Worm (Caenorhabditis elegans): ENCODE data around the gene nspd-5.

nspd-5 gene

DNA sequence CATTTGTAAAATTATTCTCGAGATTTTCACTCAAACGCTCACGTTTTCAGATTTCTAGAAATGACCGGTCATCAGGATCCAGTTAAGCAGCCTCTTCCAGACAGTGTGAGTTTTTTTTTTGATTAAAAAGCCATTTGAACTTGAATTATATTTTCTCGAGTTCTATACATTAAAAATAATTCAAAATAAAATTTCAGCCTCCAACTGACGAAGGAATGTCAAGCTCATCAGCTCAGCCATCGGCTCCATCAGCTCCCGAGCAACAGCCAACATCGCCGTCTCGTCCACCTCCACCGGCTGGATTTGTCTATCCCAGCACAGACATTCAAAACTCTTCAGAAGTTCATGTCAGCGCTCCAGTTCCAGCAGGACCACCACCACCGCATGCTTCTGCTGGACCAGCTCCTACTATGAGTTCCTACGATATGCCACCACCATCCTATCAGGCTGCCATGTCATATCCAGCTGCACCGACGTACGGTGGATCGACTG is 2.2 kb downstream of the nspd-5 start, which contains the start of gene F11G11.5 (continued):
- no peak for TF ChIP-seq B0261.1 (tag; optimal IDR thresholded peaks at IDR 0.05)
- TF ChIP-seq F23B12.7 (tag; optimal IDR thresholded peaks at IDR 0.05; ENCODE audit: insufficient read depth): no peak
- no peak for TF ChIP-seq Y95B8A.8 (GFP tag; IDR thresholded peaks at IDR 0.05)
- TF ChIP-seq athp-1 (tag; optimal IDR thresholded peaks at IDR 0.05): peak; percentile 48
- 0 out of 2 replicates have a peak, but pooled peaks have one; percentile 47 for TF ChIP-seq cebp-2 (GFP tag; IDR thresholded peaks at IDR 0.05)
- TF ChIP-seq F10E7.11 (tag; optimal IDR thresholded peaks at IDR 0.05): no peak
- TF ChIP-seq ceh-27 (GFP tag; optimal IDR thresholded peaks at IDR 0.05): no peak
- peak; percentile 16 for TF ChIP-seq tlf-1 (GFP tag; optimal IDR thresholded peaks at IDR 0.05)
- no peak for TF ChIP-seq madf-8 (GFP tag; conservative IDR thresholded peaks at IDR 0.05)
- TF ChIP-seq F39B2.1 (GFP tag; IDR thresholded peaks at IDR 0.05): no peak
- TF ChIP-seq Y67H2A.10 (GFP tag; conservative IDR thresholded peaks at IDR 0.05): no peak
- TF ChIP-seq mel-28 (tag; optimal IDR thresholded peaks at IDR 0.05; ENCODE audit: borderline replicate concordance): no peak
- no peak for TF ChIP-seq snpc-4 (GFP tag; optimal IDR thresholded peaks at IDR 0.05)
- TF ChIP-seq snpc-4 (tag; optimal IDR thresholded peaks at IDR 0.05): no peak
- peak; percentile 8 for TF ChIP-seq atf-7 (tag; optimal IDR thresholded peaks at IDR 0.05)
- no peak for TF ChIP-seq B0019.2 (GFP tag; conservative IDR thresholded peaks at IDR 0.05)
- TF ChIP-seq T07F8.4 (tag; optimal IDR thresholded peaks at IDR 0.05): no peak
- TF ChIP-seq cebp-1 (GFP tag; IDR thresholded peaks at IDR 0.05): no peak
- TF ChIP-seq cebp-1 (tag; optimal IDR thresholded peaks at IDR 0.05): peak; percentile 24
- no peak for TF ChIP-seq dox-1 (GFP tag; IDR thresholded peaks at IDR 0.05)
- TF ChIP-seq nhr-120 (GFP tag; IDR thresholded peaks at IDR 0.05): no peak
- no peak for TF ChIP-seq F57A8.1 (GFP tag; optimal IDR thresholded peaks at IDR 0.05)
- TF ChIP-seq F57C9.4 (tag; optimal IDR thresholded peaks at IDR 0.05): no peak
- TF ChIP-seq ekl-4 (GFP tag; IDR thresholded peaks at IDR 0.05): peak; percentile 35; the same call in 1 of the 2 replicates
- TF ChIP-seq sea-2 (GFP tag; IDR thresholded peaks at IDR 0.05): no peak
- no peak for TF ChIP-seq hmg-20 (GFP tag; IDR thresholded peaks at IDR 0.05)
- peak; percentile 7 for TF ChIP-seq ama-1 (optimal IDR thresholded peaks at IDR 0.05)
- TF ChIP-seq ama-1 (GFP tag; optimal IDR thresholded peaks at IDR 0.05): no peak
- no peak for TF ChIP-seq ztf-22 (GFP tag; optimal IDR thresholded peaks at IDR 0.05)
- no peak for TF ChIP-seq ceh-79 (tag; optimal IDR thresholded peaks at IDR 0.05)
- TF ChIP-seq ZK185.1 (tag; optimal IDR thresholded peaks at IDR 0.05; ENCODE audit: poor library complexity, severe bottlenecking): no peak
- TF ChIP-seq lin-40 (tag; optimal IDR thresholded peaks at IDR 0.05): no peak
- no peak for TF ChIP-seq nhr-27 (tag; optimal IDR thresholded peaks at IDR 0.05)
- no peak for TF ChIP-seq attf-3 (GFP tag; conservative IDR thresholded peaks at IDR 0.05)
- TF ChIP-seq akir-1 (GFP tag; optimal IDR thresholded peaks at IDR 0.05): no peak
- no peak for TF ChIP-seq B0035.1 (tag; optimal IDR thresholded peaks at IDR 0.05)
- no peak for TF ChIP-seq K11D2.4 (GFP tag; IDR thresholded peaks at IDR 0.05)
- TF ChIP-seq aptf-3 (GFP tag; IDR thresholded peaks at IDR 0.05): no peak

DNA sequence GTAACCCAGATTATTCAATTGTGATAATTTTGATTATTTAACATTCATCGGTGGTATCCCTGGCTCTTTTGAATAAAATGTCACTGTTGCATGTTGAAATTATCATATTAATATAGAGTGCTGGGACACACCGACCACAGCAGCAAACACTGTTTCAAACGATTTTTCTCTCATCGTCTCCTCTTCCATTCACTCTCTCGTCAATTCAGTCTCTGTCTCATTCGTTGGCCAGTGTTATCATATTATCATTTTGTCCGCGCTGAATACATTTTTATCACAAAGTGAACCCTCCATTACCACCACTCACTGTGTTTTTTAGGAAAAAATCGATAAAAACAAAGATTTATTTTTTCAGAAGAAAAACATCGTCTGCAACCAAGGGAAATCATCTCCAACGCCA is 3.1 kb downstream of the nspd-5 start:
- TF ChIP-seq dox-1 (GFP tag; IDR thresholded peaks at IDR 0.05): peak; percentile 54; the same call in 1 of the 2 replicates
- TF ChIP-seq hmg-1.2 (GFP tag; IDR thresholded peaks at IDR 0.05): no peak; the same call in 1 of the 2 replicates
- TF ChIP-seq sptf-2 (GFP tag; optimal IDR thresholded peaks at IDR 0.05): no peak
- TF ChIP-seq zim-3 (tag; optimal IDR thresholded peaks at IDR 0.05): no peak
- no peak for TF ChIP-seq ceh-79 (tag; optimal IDR thresholded peaks at IDR 0.05)
- no peak for TF ChIP-seq unc-130 (GFP tag; optimal IDR thresholded peaks at IDR 0.05)
- no peak for TF ChIP-seq Y79H2A.3 (GFP tag; conservative IDR thresholded peaks at IDR 0.05)
- no peak for TF ChIP-seq gei-17 (GFP tag; optimal IDR thresholded peaks at IDR 0.05)
- no peak for TF ChIP-seq sea-2 (GFP tag; IDR thresholded peaks at IDR 0.05)
- TF ChIP-seq ztf-18 (tag; optimal IDR thresholded peaks at IDR 0.05): peak; percentile 15
- TF ChIP-seq ets-4 (GFP tag; optimal IDR thresholded peaks at IDR 0.05): peak; percentile 36
- TF ChIP-seq nhr-80 (tag; optimal IDR thresholded peaks at IDR 0.05): peak; percentile 89
- no peak for TF ChIP-seq ztf-22 (GFP tag; optimal IDR thresholded peaks at IDR 0.05)
- TF ChIP-seq ztf-28 (GFP tag; IDR thresholded peaks at IDR 0.05): no peak
- TF ChIP-seq Y53F4B.3 (GFP tag; IDR thresholded peaks at IDR 0.05): no peak
- no peak for TF ChIP-seq snpc-1.1 (tag; optimal IDR thresholded peaks at IDR 0.05; ENCODE audit: insufficient read depth)
- TF ChIP-seq attf-5 (GFP tag; optimal IDR thresholded peaks at IDR 0.05): no peak
